Worm (Caenorhabditis elegans) whole organism, early embryonic: ENCODE results near the gene dyf-18.

Source experiments
- aly-1 ChIP-seq: sonication (generic microtip); optimal IDR thresholded peaks from 2 replicates; lab custom pipeline; 2016; ENCODE audit warnings: missing genetic modification characterization, missing compliant biosample characterization
- hmg-4 ChIP-seq: fragments of 200-800 bp; sonication (Bioruptor generic); optimal IDR thresholded peaks from 2 replicates; lab custom pipeline; 2018; ENCODE audit warnings: mild to moderate bottlenecking, missing genetic modification characterization, missing compliant biosample characterization
- pes-1 ChIP-seq: fragments of 200-800 bp; sonication (Bioruptor generic); IDR thresholded peaks from 2 replicates; pipeline ENCODE4 v1.3.6; 2022; ENCODE audit warnings: missing genetic modification reagents, missing genetic modification characterization, missing compliant biosample characterization

DNA sequence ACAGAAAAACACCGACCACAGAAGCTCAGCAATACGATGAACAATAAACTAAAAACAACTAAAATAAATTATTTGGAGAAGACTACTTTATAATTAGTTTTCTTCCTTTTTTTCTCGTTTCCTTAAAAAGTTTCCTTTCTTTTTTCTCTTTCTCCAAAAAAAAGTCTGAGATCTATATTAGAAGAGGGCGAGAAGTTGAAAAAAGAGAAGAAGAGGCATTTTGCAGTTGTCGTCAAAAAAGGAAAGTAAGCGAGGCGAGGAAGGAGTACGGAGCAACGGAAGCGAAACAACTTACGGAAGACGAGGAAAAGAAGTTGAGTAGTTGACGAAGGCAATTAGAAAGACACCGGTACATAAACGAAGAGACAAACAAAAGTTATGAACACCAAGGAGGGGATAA is 5.0 kb downstream of the dyf-18 start:
- TF ChIP-seq hmg-4 (GFP tag; lab: Kevin White, UChicago), result no peak
- no peak for TF ChIP-seq aly-1 (tag; lab: Kevin White, UChicago)
- TF ChIP-seq pes-1 (GFP tag; lab: Robert Waterston, UW), result no peak
